Fruit fly (Drosophila melanogaster): ENCODE data around the gene CG31674.

DNA sequence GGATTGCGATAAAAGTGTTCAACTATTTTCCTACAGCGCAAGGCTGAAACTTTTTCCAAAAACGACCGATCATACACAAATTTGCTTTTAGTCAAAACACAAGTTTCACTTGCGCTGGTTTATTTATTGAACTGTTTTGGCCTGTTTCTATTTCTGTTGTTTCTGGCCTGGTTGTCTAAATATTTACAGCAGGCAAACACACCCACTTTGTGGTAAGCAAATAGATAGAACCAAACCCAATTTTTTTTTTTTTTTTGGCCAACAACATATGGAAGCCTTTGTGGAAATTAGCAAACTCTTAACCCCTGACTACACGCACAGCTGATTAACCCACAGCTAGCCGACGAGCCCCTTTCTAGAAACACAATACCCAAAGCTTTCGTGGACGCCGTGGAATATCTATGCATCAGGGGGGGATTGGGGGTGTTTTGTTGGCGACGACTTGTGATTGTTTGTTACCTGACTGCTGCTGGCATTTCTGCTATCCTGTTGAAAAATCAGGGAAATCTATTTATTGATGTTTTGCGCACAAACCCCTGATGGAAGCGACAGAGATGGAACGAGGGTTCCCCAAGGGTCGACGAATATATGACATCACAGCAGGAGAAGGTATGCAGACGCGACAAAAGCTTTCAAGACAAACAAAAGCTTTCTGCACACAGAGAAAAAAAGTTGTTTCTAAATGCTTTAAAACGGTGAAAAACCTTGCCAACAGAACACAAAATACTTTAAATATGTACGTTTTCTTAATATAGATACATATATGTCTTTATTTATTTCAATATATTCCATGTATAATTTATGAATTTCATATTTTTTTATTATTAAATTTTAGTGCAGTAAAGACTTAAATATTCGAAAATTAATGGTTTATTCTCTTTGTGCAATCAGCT lies 23.2 kb upstream of the CG31674 start:
- TF ChIP-seq CG33017 (tag; optimal IDR thresholded peaks at IDR 0.05) (peak; percentile 58), cnc (optimal IDR thresholded peaks at IDR 0.05) (no peak), CG14711 (tag; optimal IDR thresholded peaks at IDR 0.05) (no peak), CG11617 (GFP tag; optimal IDR thresholded peaks at IDR 0.05) (no peak), tj (GFP tag; optimal IDR thresholded peaks at IDR 0.05) (no peak), CG7045 (GFP tag; optimal IDR thresholded peaks at IDR 0.05) (peak; percentile 33), bab1 (GFP tag; optimal IDR thresholded peaks at IDR 0.05) (no peak), Crg-1 (GFP tag; optimal IDR thresholded peaks at IDR 0.05) (no peak)

All from whole organism, adult.